Fruit fly (Drosophila melanogaster): ENCODE results near the gene mus312.

Gene mus312

DNA sequence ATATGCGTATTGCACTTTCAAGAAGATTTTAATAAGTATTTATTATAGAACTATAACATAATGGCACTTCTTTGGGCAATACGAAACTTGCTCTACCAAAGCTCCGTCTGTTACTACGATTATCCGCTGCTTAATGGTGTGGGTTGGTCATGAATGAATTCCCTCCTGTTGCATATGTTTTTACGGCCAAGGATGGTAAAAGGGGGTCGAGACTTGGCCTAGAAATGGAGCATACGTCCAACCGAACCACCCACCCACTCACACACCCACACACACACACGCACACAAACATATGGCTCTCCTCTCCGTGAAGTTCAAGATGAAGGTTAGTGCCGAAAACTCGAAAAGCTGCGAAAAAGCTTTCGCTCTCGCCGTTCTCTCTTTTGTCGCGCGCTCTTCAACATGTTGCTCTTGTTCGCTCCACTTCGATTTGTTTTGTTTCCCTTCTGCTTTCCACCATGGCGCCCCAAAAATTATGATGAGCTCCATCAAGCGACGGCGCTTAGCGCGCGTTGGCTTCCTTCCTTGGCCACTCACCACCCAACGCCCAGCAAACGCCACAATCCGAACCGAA, 15.3 kb upstream of the mus312 start:
- TF ChIP-seq Side (GFP tag; optimal IDR thresholded peaks at IDR 0.05) (no peak), MBD-R2 (GFP tag; IDR thresholded peaks at IDR 0.05) (no peak), Ets65A (GFP tag) (peak; percentile 6), CG3163 (GFP tag; optimal IDR thresholded peaks at IDR 0.05) (peak; percentile 17), Trl (optimal IDR thresholded peaks at IDR 0.05) (peak; percentile 41 to 77), Trl (GFP tag; optimal IDR thresholded peaks at IDR 0.05) (no peak), MESR4 (GFP tag; optimal IDR thresholded peaks at IDR 0.05) (no peak), scrt (GFP tag; optimal IDR thresholded peaks at IDR 0.05) (peak; percentile 91), CG4424 (GFP tag; optimal IDR thresholded peaks at IDR 0.05) (no peak), cg (GFP tag; optimal IDR thresholded peaks at IDR 0.05) (peak; percentile 4), Rfx (GFP tag; IDR thresholded peaks at IDR 0.05) (0 out of 2 replicates have a peak, but pooled peaks have one; percentile 12)

- TF ChIP-seq trh (GFP tag; optimal IDR thresholded peaks at IDR 0.05) (no peak), sens-2 (GFP tag; IDR thresholded peaks at IDR 0.05) (no peak), H15 (GFP tag; IDR thresholded peaks at IDR 0.05) (no peak), CG2199 (GFP tag; IDR thresholded peaks at IDR 0.05) (no peak), CG8765 (GFP tag; IDR thresholded peaks at IDR 0.05) (no peak), CG30403 (GFP tag; optimal IDR thresholded peaks at IDR 0.05) (peak; percentile 3), CG7556 (GFP tag; optimal IDR thresholded peaks at IDR 0.05) (peak; percentile 61), CG9727 (GFP tag; optimal IDR thresholded peaks at IDR 0.05) (peak; percentile 17), Fer1 (GFP tag; optimal IDR thresholded peaks at IDR 0.05) (peak; percentile 4), CG1529 (GFP tag; optimal IDR thresholded peaks at IDR 0.05) (no peak), CG12071 (GFP tag; optimal IDR thresholded peaks at IDR 0.05) (no peak), dmrt99B (tag; optimal IDR thresholded peaks at IDR 0.05) (peak; percentile 45), Deaf1 (tag; optimal IDR thresholded peaks at IDR 0.05) (peak; percentile 15), gem (tag; optimal IDR thresholded peaks at IDR 0.05) (peak; percentile 51), crp (GFP tag; optimal IDR thresholded peaks at IDR 0.05) (no peak), pita (GFP tag; optimal IDR thresholded peaks at IDR 0.05) (no peak), hth (optimal IDR thresholded peaks at IDR 0.05) (no peak), Hr51 (GFP tag; optimal IDR thresholded peaks at IDR 0.05) (peak in 1 of 2 experiments; percentile 41), CG2678 (tag; optimal IDR thresholded peaks at IDR 0.05) (peak; percentile 42), CG11504 (tag; optimal IDR thresholded peaks at IDR 0.05) (peak; percentile 49), disco-r (GFP tag; optimal IDR thresholded peaks at IDR 0.05) (no peak), CG7839 (tag; optimal IDR thresholded peaks at IDR 0.05) (peak; percentile 34), gro (GFP tag; optimal IDR thresholded peaks at IDR 0.05) (no peak), CG1647 (GFP tag; optimal IDR thresholded peaks at IDR 0.05) (no peak), CG7271 (tag; optimal IDR thresholded peaks at IDR 0.05) (no peak), CG13424 (tag; optimal IDR thresholded peaks at IDR 0.05) (no peak), grau (tag; optimal IDR thresholded peaks at IDR 0.05) (peak; percentile 4), al (GFP tag; IDR thresholded peaks at IDR 0.05) (no peak), Dref (GFP tag; IDR thresholded peaks at IDR 0.05) (no peak), CG10431 (GFP tag; optimal IDR thresholded peaks at IDR 0.05) (no peak), Ets97D (GFP tag; optimal IDR thresholded peaks at IDR 0.05) (no peak), CG18599 (GFP tag; optimal IDR thresholded peaks at IDR 0.05) (peak; percentile 43), cwo (GFP tag; optimal IDR thresholded peaks at IDR 0.05) (peak; percentile 5), CG31441 (GFP tag; IDR thresholded peaks at IDR 0.05) (0 out of 2 replicates have a peak, but pooled peaks have one; percentile 14)
These were observed 14.8 kb upstream of the mus312 start for dm6 chr3L:7314133-7314532.

Measured in whole organism, embryonic.